Worm (Caenorhabditis elegans) whole organism, mixed stage, embryonic: ENCODE measurements around the gene srxa-19.

ENCODE experiments used
- M03D4.4 ChIP-seq: sonication (generic microtip); optimal IDR thresholded peaks from 2 replicates; lab custom pipeline; 2017; ENCODE audit warnings: mild to moderate bottlenecking, missing genetic modification characterization, missing compliant biosample characterization
- bed-3 ChIP-seq: fragments of 200-800 bp; sonication (Bioruptor generic); optimal IDR thresholded peaks from 3 replicates; lab custom pipeline; 2018; ENCODE audit warnings: mild to moderate bottlenecking, missing genetic modification characterization, moderate library complexity, missing compliant biosample characterization
- ceh-39 ChIP-seq: fragments of 150-350 bp; optimal IDR thresholded peaks from 2 replicates; lab custom pipeline; 2014; ENCODE audit warnings: missing biosample characterization, missing genetic modification characterization
- ceh-83 ChIP-seq: fragments of 200-800 bp; sonication (Bioruptor generic); optimal IDR thresholded peaks from 2 replicates; lab custom pipeline; 2018; ENCODE audit warnings: mild to moderate bottlenecking, missing genetic modification characterization, missing compliant biosample characterization
- ces-1 ChIP-seq: fragments of 150-350 bp; optimal IDR thresholded peaks from 2 replicates; lab custom pipeline; 2014; ENCODE audit warnings: missing biosample characterization, missing genetic modification reagents, missing genetic modification characterization
- cnd-1 ChIP-seq: fragments of 200-800 bp; sonication (Bioruptor generic); optimal IDR thresholded peaks from 2 replicates; lab custom pipeline; 2018; ENCODE audit warnings: mild to moderate bottlenecking, missing genetic modification characterization, missing compliant biosample characterization
- drap-1 ChIP-seq: fragments of 200-800 bp; sonication (Bioruptor generic); optimal IDR thresholded peaks from 3 replicates; lab custom pipeline; 2018; ENCODE audit warnings: mild to moderate bottlenecking, missing genetic modification characterization, missing compliant biosample characterization
- elt-3 ChIP-seq: fragments of 150-350 bp; optimal IDR thresholded peaks from 2 replicates; lab custom pipeline; 2014; ENCODE audit warnings: missing biosample characterization, missing genetic modification characterization
- flh-1 ChIP-seq: fragments of 200-800 bp; sonication (Bioruptor generic); optimal IDR thresholded peaks from 2 replicates; lab custom pipeline; 2018; ENCODE audit warnings: mild to moderate bottlenecking, missing genetic modification characterization, moderate library complexity, missing compliant biosample characterization
- ham-2 ChIP-seq: fragments of 200-800 bp; sonication (Bioruptor generic); optimal IDR thresholded peaks from 2 replicates; lab custom pipeline; 2018; ENCODE audit warnings: mild to moderate bottlenecking, missing genetic modification characterization, missing compliant biosample characterization
- lin-13 ChIP-seq: fragments of 150-350 bp; optimal IDR thresholded peaks from 2 replicates; lab custom pipeline; 2014; ENCODE audit warnings: missing biosample characterization, missing genetic modification characterization
- lin-32 ChIP-seq: fragments of 200-800 bp; sonication (Bioruptor generic); optimal IDR thresholded peaks from 2 replicates; lab custom pipeline; 2018; ENCODE audit warnings: mild to moderate bottlenecking, missing genetic modification characterization, missing compliant biosample characterization
- lsy-2 ChIP-seq: fragments of 150-350 bp; optimal IDR thresholded peaks from 2 replicates; lab custom pipeline; 2014; ENCODE audit warnings: missing biosample characterization, missing genetic modification characterization
- mab-5 ChIP-seq: fragments of 150-350 bp; optimal IDR thresholded peaks from 2 replicates; lab custom pipeline; 2014; ENCODE audit warnings: missing biosample characterization, missing genetic modification characterization
- mep-1 ChIP-seq: fragments of 150-350 bp; optimal IDR thresholded peaks from 2 replicates; lab custom pipeline; 2017; ENCODE audit warnings: missing biosample characterization, missing genetic modification reagents, missing genetic modification characterization, inconsistent platforms
- mls-2 ChIP-seq: sonication (generic microtip); optimal IDR thresholded peaks from 2 replicates; lab custom pipeline; 2016; ENCODE audit warnings: mild to moderate bottlenecking, missing genetic modification characterization, moderate library complexity, missing compliant biosample characterization
- nhr-12 ChIP-seq: fragments of 150-350 bp; optimal IDR thresholded peaks from 2 replicates; lab custom pipeline; 2014; ENCODE audit warnings: missing biosample characterization, missing genetic modification characterization
- nhr-28 ChIP-seq: fragments of 150-350 bp; optimal IDR thresholded peaks from 2 replicates; lab custom pipeline; 2014; ENCODE audit warnings: missing biosample characterization, missing genetic modification characterization
- nhr-76 ChIP-seq: sonication (generic microtip); optimal IDR thresholded peaks from 2 replicates; lab custom pipeline; 2017; ENCODE audit warnings: missing biosample characterization, missing genetic modification characterization
- pha-4 ChIP-seq: fragments of 150-350 bp; optimal IDR thresholded peaks from 2 replicates; lab custom pipeline; 2018; ENCODE audit warnings: missing biosample characterization, missing genetic modification reagents, missing genetic modification characterization
- sem-2 ChIP-seq: fragments of 200-800 bp; sonication (Bioruptor generic); optimal IDR thresholded peaks from 2 replicates; lab custom pipeline; 2018; ENCODE audit warnings: mild to moderate bottlenecking, missing genetic modification characterization, missing compliant biosample characterization
- snpc-4 ChIP-seq: fragments of 150-350 bp; optimal IDR thresholded peaks from 2 replicates; lab custom pipeline; 2014; ENCODE audit warnings: missing biosample characterization, missing genetic modification characterization
- sptf-1 ChIP-seq: sonication (generic microtip); optimal IDR thresholded peaks from 2 replicates; lab custom pipeline; 2017; ENCODE audit warnings: mild to moderate bottlenecking, missing genetic modification characterization, moderate library complexity, missing compliant biosample characterization
- tbx-8 ChIP-seq: fragments of 200-800 bp; sonication (Bioruptor generic); optimal IDR thresholded peaks from 2 replicates; lab custom pipeline; 2018; ENCODE audit warnings: mild to moderate bottlenecking, missing genetic modification characterization, moderate library complexity, missing compliant biosample characterization
- unc-120 ChIP-seq: sonication (generic microtip); optimal IDR thresholded peaks from 2 replicates; lab custom pipeline; 2017; ENCODE audit warnings: missing genetic modification characterization, missing compliant biosample characterization; ENCODE audit not compliant: poor library complexity, severe bottlenecking
- unc-39 ChIP-seq: fragments of 150-350 bp; optimal IDR thresholded peaks from 2 replicates; lab custom pipeline; 2014; ENCODE audit warnings: missing biosample characterization, missing genetic modification characterization
- unc-62 ChIP-seq: fragments of 150-350 bp; optimal IDR thresholded peaks from 2 replicates; lab custom pipeline; 2014; ENCODE audit warnings: missing biosample characterization, missing genetic modification reagents, missing genetic modification characterization
- zip-8 ChIP-seq: fragments of 150-350 bp; optimal IDR thresholded peaks from 2 replicates; lab custom pipeline; 2014; ENCODE audit warnings: missing biosample characterization, missing genetic modification characterization
- ztf-11 ChIP-seq: fragments of 150-350 bp; optimal IDR thresholded peaks from 2 replicates; lab custom pipeline; 2014; ENCODE audit warnings: missing biosample characterization, missing genetic modification characterization

The srxa-19 gene

ce11 chrV:10111129-10111528 lies 11.4 kb downstream of the srxa-19 start:
- TF ChIP-seq mls-2 (no peak), M03D4.4 (tag; lab: Kevin White, UChicago) (no peak), elt-3 (tag; lab: Kevin White, UChicago) (no peak), unc-120 (tag; lab: Kevin White, UChicago) (no peak), ham-2 (GFP tag; lab: Kevin White, UChicago) (no peak), sem-2 (GFP tag; lab: Kevin White, UChicago) (no peak), unc-39 (tag; lab: Kevin White, UChicago) (no peak), nhr-12 (tag; lab: Kevin White, UChicago) (no peak), ceh-83 (GFP tag; lab: Kevin White, UChicago) (no peak), tbx-8 (no peak), sptf-1 (tag; lab: Kevin White, UChicago) (no peak), ceh-39 (tag; lab: Kevin White, UChicago) (no peak), pha-4 (tag; lab: Kevin White, UChicago) (no peak), snpc-4 (tag; lab: Kevin White, UChicago) (no peak), ces-1 (no peak), lin-32 (no peak), flh-1 (GFP tag; lab: Kevin White, UChicago) (no peak), mab-5 (no peak)

- no peak for TF ChIP-seq nhr-28
- no peak for TF ChIP-seq flh-1 (GFP tag; lab: Kevin White, UChicago)
- no peak for TF ChIP-seq ceh-39 (tag; lab: Kevin White, UChicago)
- no peak for TF ChIP-seq bed-3
- TF ChIP-seq snpc-4 (tag; lab: Kevin White, UChicago): no peak
- no peak for TF ChIP-seq unc-62
- no peak for TF ChIP-seq lin-32
- no peak for TF ChIP-seq unc-120 (tag; lab: Kevin White, UChicago)
- no peak for TF ChIP-seq sptf-1 (tag; lab: Kevin White, UChicago)
- TF ChIP-seq, all 35 proteins: peak for 0
Measured at ce11 chrV:10107309-10107708, 15.3 kb downstream of the srxa-19 start, which contains the start of gene C08B6.11. C08B6.11 (plus strand) TSS chrV:10107609.

ce11 chrV:10105412-10105811 lies 17.2 kb downstream of the srxa-19 start, which contains the start of gene C08B6.2:
C08B6.2 (plus strand) TSS chrV:10105712.
- TF ChIP-seq mab-5: no peak

DNA sequence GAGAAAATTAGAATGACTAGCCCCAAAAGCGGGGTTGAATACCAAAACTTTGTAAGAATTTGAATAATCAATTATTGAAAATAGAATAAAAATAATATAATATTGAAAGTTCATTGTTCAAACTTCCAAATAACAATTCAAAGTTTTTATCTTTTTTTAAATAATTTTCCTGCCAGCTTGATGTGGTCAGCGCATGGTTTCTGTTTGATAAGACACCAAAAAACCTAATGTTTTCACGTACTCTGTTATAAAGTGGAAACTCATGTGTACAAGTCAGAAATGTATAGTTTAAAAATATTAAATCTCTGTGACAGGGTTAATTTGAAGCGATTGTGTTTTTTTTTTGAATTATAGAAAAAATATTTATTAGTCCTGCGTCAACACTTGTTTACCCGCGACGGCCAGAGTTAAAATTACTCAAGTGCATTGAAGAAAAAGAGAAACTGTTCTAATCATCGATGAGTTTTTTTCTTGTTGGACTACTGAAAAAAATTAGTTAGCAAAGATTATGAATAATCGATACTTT lies 17.7 kb downstream of the srxa-19 start, which contains the start of gene ugt-17:
TSS of gene ugt-17 (minus strand) at position 180 of the 526 bp plus-strand sequence.
- TF ChIP-seq snpc-4 (tag; lab: Kevin White, UChicago) (no peak), mep-1 (tag; lab: Kevin White, UChicago) (no peak), tbx-8 (no peak), ces-1 (no peak), zip-8 (no peak)
- TF ChIP-seq, all 35 proteins: peak for 0

DNA sequence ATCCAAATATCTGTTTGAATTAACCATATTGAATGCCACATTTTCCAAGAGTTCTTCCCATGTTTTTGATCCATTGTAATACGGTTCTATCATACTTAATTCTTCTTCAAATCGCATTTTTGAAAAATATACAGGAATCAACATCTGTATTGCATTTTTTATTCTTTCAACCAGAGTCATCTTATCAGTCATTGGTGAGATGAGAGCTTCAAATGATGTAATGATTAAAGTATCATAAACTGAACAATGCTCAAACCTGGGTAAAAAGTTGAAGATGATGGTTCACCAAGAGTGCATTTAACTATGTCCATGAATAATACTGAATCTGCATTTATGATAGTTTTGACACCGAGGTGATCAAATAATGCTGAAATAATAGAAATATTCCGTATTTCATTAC lies 18.8 kb downstream of the srxa-19 start:
- TF ChIP-seq unc-62 (no peak), lin-13 (tag; lab: Kevin White, UChicago) (no peak), unc-120 (tag; lab: Kevin White, UChicago) (no peak), nhr-28 (no peak), nhr-76 (tag; lab: Kevin White, UChicago) (no peak), nhr-12 (tag; lab: Kevin White, UChicago) (no peak), snpc-4 (tag; lab: Kevin White, UChicago) (no peak), drap-1 (no peak), lsy-2 (tag; lab: Kevin White, UChicago) (no peak), ceh-39 (tag; lab: Kevin White, UChicago) (no peak), ztf-11 (tag; lab: Kevin White, UChicago) (no peak), mab-5 (no peak), unc-39 (tag; lab: Kevin White, UChicago) (no peak)
- TF ChIP-seq, all 35 proteins: peak for 0

DNA sequence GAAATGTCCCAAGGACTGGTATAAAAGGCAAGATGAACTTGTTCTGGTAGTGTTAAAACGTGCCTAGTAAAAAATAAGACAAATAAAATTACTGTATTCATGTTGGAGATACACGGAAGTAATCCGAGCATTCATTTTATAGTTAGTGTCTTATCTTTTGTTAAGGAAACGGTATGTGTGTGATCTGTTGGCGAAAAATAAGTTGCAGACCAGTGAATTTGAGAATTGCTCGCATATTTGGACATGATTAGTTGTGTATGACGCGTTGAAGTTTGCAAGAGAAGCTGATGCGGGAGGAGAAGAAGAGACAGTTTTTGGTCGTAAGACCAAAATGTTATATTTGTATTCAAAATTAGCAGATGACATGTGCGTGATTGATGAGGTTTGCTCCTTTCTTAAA lies 20.7 kb downstream of the srxa-19 start, which contains the start of gene C08B6.14:
TSS of gene C08B6.14 (minus strand) at position 101 of the 400 bp plus-strand sequence.
- TF ChIP-seq M03D4.4 (tag; lab: Kevin White, UChicago) (no peak), cnd-1 (no peak), unc-62 (no peak), ztf-11 (tag; lab: Kevin White, UChicago) (no peak), unc-120 (tag; lab: Kevin White, UChicago) (no peak), ham-2 (GFP tag; lab: Kevin White, UChicago) (no peak), mab-5 (no peak)
